Worm (Caenorhabditis elegans) whole organism, L2 larva: ENCODE measurements around the gene F43E12.1.

Source experiments
- R02D3.7 ChIP-seq: fragments of 150-350 bp; optimal IDR thresholded peaks from 2 replicates; lab custom pipeline; 2014; ENCODE audit warnings: missing biosample characterization, missing genetic modification characterization
- Y55F3AM.14 ChIP-seq: fragments of 200-800 bp; sonication (Bioruptor generic); optimal IDR thresholded peaks from 2 replicates; lab custom pipeline; 2018; ENCODE audit warnings: mild to moderate bottlenecking, missing genetic modification characterization, missing compliant biosample characterization
- alr-1 ChIP-seq: fragments of 150-350 bp; optimal IDR thresholded peaks from 2 replicates; lab custom pipeline; 2014; ENCODE audit warnings: missing biosample characterization, missing genetic modification characterization
- aly-2 ChIP-seq: fragments of 150-350 bp; optimal IDR thresholded peaks from 2 replicates; lab custom pipeline; 2014; ENCODE audit warnings: missing biosample characterization, missing genetic modification characterization
- ama-1 ChIP-seq: fragments of 150-350 bp; optimal IDR thresholded peaks from 2 replicates; lab custom pipeline; 2018; ENCODE audit warnings: inconsistent platforms
- blmp-1 ChIP-seq: sonication (generic microtip); optimal IDR thresholded peaks from 2 replicates; lab custom pipeline; 2017; ENCODE audit warnings: missing genetic modification characterization, mild to moderate bottlenecking, missing compliant biosample characterization, antibody characterized with exemption, moderate library complexity; ENCODE audit not compliant: insufficient read depth
- ceh-16 ChIP-seq: fragments of 150-350 bp; optimal IDR thresholded peaks from 2 replicates; lab custom pipeline; 2014; ENCODE audit warnings: missing biosample characterization, missing genetic modification characterization
- ceh-82 ChIP-seq: fragments of 150-350 bp; optimal IDR thresholded peaks from 2 replicates; lab custom pipeline; 2014; ENCODE audit warnings: missing biosample characterization, missing genetic modification characterization
- crh-2 ChIP-seq: sonication (generic microtip); optimal IDR thresholded peaks from 2 replicates; lab custom pipeline; 2017; ENCODE audit warnings: missing biosample characterization, missing genetic modification characterization
- egl-27 ChIP-seq: sonication (generic microtip); optimal IDR thresholded peaks from 3 replicates; lab custom pipeline; 2017; ENCODE audit warnings: missing biosample characterization, missing genetic modification reagents, missing genetic modification characterization
- elt-1 ChIP-seq: fragments of 150-350 bp; optimal IDR thresholded peaks from 2 replicates; lab custom pipeline; 2014; ENCODE audit warnings: missing biosample characterization, missing genetic modification characterization
- elt-3 ChIP-seq: sonication (generic microtip); optimal IDR thresholded peaks from 2 replicates; lab custom pipeline; 2017; ENCODE audit warnings: missing biosample characterization, missing genetic modification characterization
- fos-1 ChIP-seq: fragments of 150-350 bp; optimal IDR thresholded peaks from 2 replicates; lab custom pipeline; 2014; ENCODE audit warnings: missing biosample characterization, missing genetic modification characterization
- gmeb-1 ChIP-seq: fragments of 150-350 bp; optimal IDR thresholded peaks from 2 replicates; lab custom pipeline; 2014; ENCODE audit warnings: missing biosample characterization, missing genetic modification characterization
- lin-13 ChIP-seq: fragments of 150-350 bp; optimal IDR thresholded peaks from 2 replicates; lab custom pipeline; 2014; ENCODE audit warnings: missing biosample characterization, missing genetic modification reagents, missing genetic modification characterization
- lin-39 ChIP-seq: fragments of 150-350 bp; optimal IDR thresholded peaks from 2 replicates; lab custom pipeline; 2014; ENCODE audit warnings: missing biosample characterization, missing genetic modification reagents, missing genetic modification characterization
- lsy-2 ChIP-seq, 2 experiments: fragments of 150-350 bp in 1 of 2; sonication (generic microtip) in 1 of 2; optimal IDR thresholded peaks; 2 replicates each; lab custom pipeline; 2014 to 2017; ENCODE audit warnings: missing biosample characterization in 2 of 2, missing genetic modification characterization in 2 of 2
- mab-5 ChIP-seq: fragments of 150-350 bp; optimal IDR thresholded peaks from 2 replicates; lab custom pipeline; 2014; ENCODE audit warnings: missing biosample characterization, missing genetic modification characterization
- nhr-10 ChIP-seq: sonication (generic microtip); optimal IDR thresholded peaks from 2 replicates; lab custom pipeline; 2017; ENCODE audit warnings: missing biosample characterization, missing genetic modification characterization
- nhr-11 ChIP-seq: fragments of 150-350 bp; optimal IDR thresholded peaks from 2 replicates; lab custom pipeline; 2014; ENCODE audit warnings: missing biosample characterization, missing genetic modification characterization
- nhr-129 ChIP-seq: fragments of 150-350 bp; optimal IDR thresholded peaks from 2 replicates; lab custom pipeline; 2014; ENCODE audit warnings: missing biosample characterization, missing genetic modification characterization
- nhr-21 ChIP-seq: fragments of 150-350 bp; optimal IDR thresholded peaks from 2 replicates; lab custom pipeline; 2014; ENCODE audit warnings: missing biosample characterization, missing genetic modification characterization
- nhr-237 ChIP-seq: fragments of 150-350 bp; optimal IDR thresholded peaks from 2 replicates; lab custom pipeline; 2014; ENCODE audit warnings: missing biosample characterization, missing genetic modification characterization
- nhr-25 ChIP-seq: fragments of 150-350 bp; sonication (generic microtip); optimal IDR thresholded peaks from 3 replicates; lab custom pipeline; 2014; ENCODE audit warnings: missing biosample characterization, missing genetic modification characterization
- nhr-6 ChIP-seq: fragments of 150-350 bp; optimal IDR thresholded peaks from 2 replicates; lab custom pipeline; 2014; ENCODE audit warnings: missing biosample characterization, missing genetic modification characterization
- peb-1 ChIP-seq: fragments of 150-350 bp; optimal IDR thresholded peaks from 2 replicates; lab custom pipeline; 2014; ENCODE audit warnings: missing biosample characterization, missing genetic modification characterization
- sem-4 ChIP-seq: fragments of 150-350 bp; optimal IDR thresholded peaks from 2 replicates; lab custom pipeline; 2014; ENCODE audit warnings: missing biosample characterization, missing genetic modification reagents, missing genetic modification characterization
- sma-9 ChIP-seq, 2 experiments: fragments of 150-350 bp in 1 of 2; sonication (generic microtip) in 1 of 2; optimal IDR thresholded peaks; 2 replicates each; lab custom pipeline; 2014 to 2016; ENCODE audit warnings: missing genetic modification characterization in 2 of 2, mild to moderate bottlenecking in 1 of 2, missing biosample characterization in 1 of 2, missing compliant biosample characterization in 1 of 2, missing genetic modification reagents in 1 of 2, moderate library complexity in 1 of 2
- snpc-4 ChIP-seq: fragments of 150-350 bp; optimal IDR thresholded peaks from 2 replicates; lab custom pipeline; 2014; ENCODE audit warnings: missing biosample characterization, missing genetic modification characterization
- unc-55 ChIP-seq: fragments of 150-350 bp; sonication (generic microtip); optimal IDR thresholded peaks from 3 replicates; lab custom pipeline; 2014; ENCODE audit warnings: missing biosample characterization, missing genetic modification reagents, missing genetic modification characterization
- unc-62 ChIP-seq: fragments of 150-350 bp; optimal IDR thresholded peaks from 2 replicates; lab custom pipeline; 2014; ENCODE audit warnings: missing biosample characterization, missing genetic modification reagents, missing genetic modification characterization
- zag-1 ChIP-seq: fragments of 150-350 bp; optimal IDR thresholded peaks from 2 replicates; lab custom pipeline; 2014; ENCODE audit warnings: missing biosample characterization, missing genetic modification characterization

F43E12.1 gene

ce11 chrX:7157483-7157882 is 20.0 kb upstream of the F43E12.1 start:
- TF ChIP-seq nhr-25 (tag; lab: Kevin White, UChicago), result peak; percentile 19
- no peak for TF ChIP-seq unc-62 (GFP tag; lab: Kevin White, UChicago)
- no peak for TF ChIP-seq Y55F3AM.14
- peak; percentile 24 for TF ChIP-seq blmp-1 (tag; lab: Kevin White, UChicago)
- TF ChIP-seq ceh-82 (tag; lab: Kevin White, UChicago), result no peak

- TF ChIP-seq Y55F3AM.14 (no peak), sem-4 (tag; lab: Kevin White, UChicago) (no peak), gmeb-1 (tag; lab: Kevin White, UChicago) (no peak), snpc-4 (tag; lab: Kevin White, UChicago) (no peak), unc-55 (GFP tag; lab: Kevin White, UChicago) (no peak), lsy-2 (tag; optimal IDR thresholded peaks at IDR 0.05; lab: Kevin White, UChicago) (no peak), blmp-1 (tag; lab: Kevin White, UChicago) (no peak), sma-9 (GFP tag; optimal IDR thresholded peaks at IDR 0.05; lab: Kevin White, UChicago) (no peak), sma-9 (tag; optimal IDR thresholded peaks at IDR 0.05; lab: Kevin White, UChicago) (no peak), lin-39 (tag; lab: Kevin White, UChicago) (no peak), ceh-16 (tag; lab: Kevin White, UChicago) (no peak), nhr-6 (tag; lab: Kevin White, UChicago) (no peak), egl-27 (tag; lab: Kevin White, UChicago) (no peak), nhr-21 (tag; lab: Kevin White, UChicago) (no peak)
Observed at ce11 chrX:7158736-7159135, 18.7 kb upstream of the F43E12.1 start, which contains the start of gene pgp-10. Gene pgp-10 (plus strand): TSS chrX:7159036.

- no peak for TF ChIP-seq ama-1 (lab: Kevin White, UChicago)
- TF ChIP-seq nhr-11 (tag; lab: Kevin White, UChicago), result no peak
- TF ChIP-seq nhr-237 (tag; lab: Kevin White, UChicago), result no peak
- no peak for TF ChIP-seq zag-1
- TF ChIP-seq snpc-4 (tag; lab: Kevin White, UChicago), result no peak
- no peak for TF ChIP-seq lin-13 (GFP tag; lab: Kevin White, UChicago)
- TF ChIP-seq aly-2 (tag; lab: Kevin White, UChicago), result no peak
- TF ChIP-seq elt-1, result no peak
Observed at ce11 chrX:7162764-7163163, 14.7 kb upstream of the F43E12.1 start.

- no peak for TF ChIP-seq unc-55 (GFP tag; lab: Kevin White, UChicago)
- no peak for TF ChIP-seq nhr-129 (tag; lab: Kevin White, UChicago)
- TF ChIP-seq lin-39 (tag; lab: Kevin White, UChicago), result no peak
- TF ChIP-seq elt-3 (tag; lab: Kevin White, UChicago), result no peak
- TF ChIP-seq fos-1 (tag; lab: Kevin White, UChicago), result peak; percentile 60
Observed at ce11 chrX:7170575-7171297, 6.7 kb upstream of the F43E12.1 start, which contains the start of gene bar-1. Gene bar-1 (minus strand): TSS chrX:7170625.

- TF ChIP-seq mab-5 (tag; lab: Kevin White, UChicago) (peak; percentile 82), nhr-10 (tag; lab: Kevin White, UChicago) (no peak), zag-1 (peak; percentile 15), R02D3.7 (tag; lab: Kevin White, UChicago) (no peak)
Observed at ce11 chrX:7175389-7175788, 2.1 kb upstream of the F43E12.1 start.

ce11 chrX:7176817-7177216 is 624 bp upstream of the F43E12.1 start:
- no peak for TF ChIP-seq alr-1 (tag; lab: Kevin White, UChicago)
- peak; percentile 48 for TF ChIP-seq crh-2 (tag; lab: Kevin White, UChicago)
- no peak for TF ChIP-seq peb-1 (tag; lab: Kevin White, UChicago)
- peak; percentile 30 for TF ChIP-seq fos-1 (tag; lab: Kevin White, UChicago)
